Fruit fly (Drosophila melanogaster): Measurements from ENCODE around the gene CG14260.
A peak's percentile ranks its signal among the peaks of the same experiment; 100 is the strongest.

Gene CG14260

dm6 chr3R:27282286-27282685, 17.0 kb downstream of the CG14260 start, which contains the start of gene mrt (continued):
- TF ChIP-seq CG9215 (GFP tag; IDR thresholded peaks at IDR 0.05) = peak; percentile 40; the same call in 1 of the 2 replicates
- TF ChIP-seq Blimp-1 (GFP tag; optimal IDR thresholded peaks at IDR 0.05) = peak; percentile 11
- TF ChIP-seq caup (GFP tag; optimal IDR thresholded peaks at IDR 0.05; ENCODE audit: severe bottlenecking) = peak; percentile 52
- peak; percentile 49 for TF ChIP-seq CG15011 (GFP tag; optimal IDR thresholded peaks at IDR 0.05)
- peak; percentile 34; the same call in 1 of the 2 replicates for TF ChIP-seq CG32772 (GFP tag; IDR thresholded peaks at IDR 0.05)
- peak; percentile 7 for TF ChIP-seq repo (GFP tag; optimal IDR thresholded peaks at IDR 0.05)
- peak; percentile 12 for TF ChIP-seq en (GFP tag; optimal IDR thresholded peaks at IDR 0.05)
- peak; percentile 46 for TF ChIP-seq Fer1 (GFP tag; optimal IDR thresholded peaks at IDR 0.05)
- TF ChIP-seq CG11398 (GFP tag; optimal IDR thresholded peaks at IDR 0.05) = peak; percentile 46
- TF ChIP-seq sr (GFP tag; IDR thresholded peaks at IDR 0.05) = no peak
- peak; percentile 77 for TF ChIP-seq Dip3 (GFP tag; optimal IDR thresholded peaks at IDR 0.05)
- TF ChIP-seq CG3726 (GFP tag; IDR thresholded peaks at IDR 0.05) = no peak
- no peak for TF ChIP-seq CG13894 (tag; optimal IDR thresholded peaks at IDR 0.05)
- TF ChIP-seq Gug (GFP tag; IDR thresholded peaks at IDR 0.05) = peak; percentile 32; the same call in 1 of the 4 replicates
- TF ChIP-seq Oaz (GFP tag; IDR thresholded peaks at IDR 0.05) = no peak
- TF ChIP-seq kni (GFP tag; optimal IDR thresholded peaks at IDR 0.05) = no peak
- no peak for TF ChIP-seq cas (GFP tag; IDR thresholded peaks at IDR 0.05)
- no peak for TF ChIP-seq bbx (GFP tag; IDR thresholded peaks at IDR 0.05; ENCODE audit: partially characterized antibody)
- peak; percentile 39 for TF ChIP-seq cwo (GFP tag; optimal IDR thresholded peaks at IDR 0.05)
- TF ChIP-seq CG9797 (GFP tag; optimal IDR thresholded peaks at IDR 0.05) = no peak
- no peak for TF ChIP-seq knrl (GFP tag; IDR thresholded peaks at IDR 0.05; ENCODE audit: partially characterized antibody)
- no peak for TF ChIP-seq CG6254 (GFP tag; optimal IDR thresholded peaks at IDR 0.05)
- TF ChIP-seq gce (GFP tag; IDR thresholded peaks at IDR 0.05) = peak; percentile 29; the same call in 1 of the 3 replicates
- peak; percentile 12 for TF ChIP-seq CG8944 (GFP tag; optimal IDR thresholded peaks at IDR 0.05)
- TF ChIP-seq shn (GFP tag; optimal IDR thresholded peaks at IDR 0.05) = peak; percentile 46
- TF ChIP-seq CG17385 (GFP tag; optimal IDR thresholded peaks at IDR 0.05) = peak; percentile 60
- no peak for TF ChIP-seq Abd-B (GFP tag; optimal IDR thresholded peaks at IDR 0.05)
- no peak for TF ChIP-seq CG16813 (GFP tag; IDR thresholded peaks at IDR 0.05; ENCODE audit: partially characterized antibody)
- TF ChIP-seq Fer2 (tag; optimal IDR thresholded peaks at IDR 0.05) = peak; percentile 54
- TF ChIP-seq kah (GFP tag; optimal IDR thresholded peaks at IDR 0.05) = no peak
- peak; percentile 43; the same call in 1 of the 3 replicates for TF ChIP-seq CG7357 (GFP tag; IDR thresholded peaks at IDR 0.05)
- no peak for TF ChIP-seq CG4404 (GFP tag; IDR thresholded peaks at IDR 0.05)
- TF ChIP-seq CG2712 (tag; optimal IDR thresholded peaks at IDR 0.05) = peak; percentile 53
- TF ChIP-seq tio (GFP tag; optimal IDR thresholded peaks at IDR 0.05) = peak; percentile 31
- TF ChIP-seq run (tag; optimal IDR thresholded peaks at IDR 0.05) = no peak
- no peak for TF ChIP-seq Lhr (GFP tag; optimal IDR thresholded peaks at IDR 0.05)
- peak; percentile 38 for TF ChIP-seq fd96Cb (tag; optimal IDR thresholded peaks at IDR 0.05)
- TF ChIP-seq ato (GFP tag; IDR thresholded peaks at IDR 0.05; ENCODE audit: partially characterized antibody) = no peak
- no peak for TF ChIP-seq sna (GFP tag; IDR thresholded peaks at IDR 0.05; ENCODE audit: partially characterized antibody)
- peak; percentile 38 for TF ChIP-seq esg (GFP tag; conservative IDR thresholded peaks at IDR 0.05)
- TF ChIP-seq MBD-R2 (GFP tag; IDR thresholded peaks at IDR 0.05) = peak; percentile 28; the same call in 1 of the 2 replicates
- no peak for TF ChIP-seq CG16779 (GFP tag; IDR thresholded peaks at IDR 0.05)
- 0 out of 2 replicates have a peak, but pooled peaks have one; percentile 6 for TF ChIP-seq CG14441 (GFP tag; IDR thresholded peaks at IDR 0.05)
- no peak for TF ChIP-seq CG7963 (GFP tag; IDR thresholded peaks at IDR 0.05; ENCODE audit: partially characterized antibody)
- no peak for TF ChIP-seq CG17568 (GFP tag; optimal IDR thresholded peaks at IDR 0.05)
- no peak for TF ChIP-seq chinmo (GFP tag; IDR thresholded peaks at IDR 0.05; ENCODE audit: partially characterized antibody)
- TF ChIP-seq Doc2 (GFP tag; IDR thresholded peaks at IDR 0.05) = no peak
- no peak for TF ChIP-seq kay (GFP tag; optimal IDR thresholded peaks at IDR 0.05)
- TF ChIP-seq CG8924 (tag; optimal IDR thresholded peaks at IDR 0.05) = peak; percentile 52
- no peak for TF ChIP-seq CG13287 (GFP tag; IDR thresholded peaks at IDR 0.05; ENCODE audit: partially characterized antibody)
